Worm (Caenorhabditis elegans): ENCODE data around the gene gly-9.

ce11 chrIII:11279954-11280353 lies 10.4 kb downstream of the gly-9 start:
- no peak for TF ChIP-seq lin-15B (tag; optimal IDR thresholded peaks at IDR 0.05)
- TF ChIP-seq elt-2 (tag; optimal IDR thresholded peaks at IDR 0.05) = no peak
- TF ChIP-seq zag-1 (tag; optimal IDR thresholded peaks at IDR 0.05) = no peak
- TF ChIP-seq skn-1 (tag; optimal IDR thresholded peaks at IDR 0.05) = no peak
- TF ChIP-seq lin-39 (tag; optimal IDR thresholded peaks at IDR 0.05) = no peak
- no peak for TF ChIP-seq ceh-82 (tag; optimal IDR thresholded peaks at IDR 0.05)
- TF ChIP-seq daf-12 (tag; optimal IDR thresholded peaks at IDR 0.05) = no peak
- TF ChIP-seq nhr-76 (tag; optimal IDR thresholded peaks at IDR 0.05) = no peak
- no peak for TF ChIP-seq unc-62 (GFP tag; optimal IDR thresholded peaks at IDR 0.05)
- TF ChIP-seq eor-1 (tag; optimal IDR thresholded peaks at IDR 0.05) = no peak
- TF ChIP-seq ztf-11 (tag; optimal IDR thresholded peaks at IDR 0.05) = no peak
- TF ChIP-seq nfya-1 (tag; optimal IDR thresholded peaks at IDR 0.05; ENCODE audit: insufficient read depth) = no peak
